Fruit fly (Drosophila melanogaster) whole organism, adult: ENCODE measurements around the gene CG43246.

Experiments
- CG11617 ChIP-seq: fragments of 200-800 bp; sonication (Bioruptor generic); optimal IDR thresholded peaks from 2 replicates; lab custom pipeline; 2017; ENCODE audit warnings: mild to moderate bottlenecking, missing biosample characterization, missing genetic modification reagents, missing genetic modification characterization
- CG12768 ChIP-seq: fragments of 200-800 bp; sonication (Bioruptor generic); optimal IDR thresholded peaks from 2 replicates; lab custom pipeline; 2017; ENCODE audit warnings: missing biosample characterization, missing genetic modification characterization, mild to moderate bottlenecking, moderate library complexity, missing genetic modification reagents
- CG1620 ChIP-seq: fragments of 200-800 bp; sonication (Bioruptor generic); optimal IDR thresholded peaks from 2 replicates; lab custom pipeline; 2016; ENCODE audit warnings: missing biosample characterization, missing genetic modification characterization
- CG33017 ChIP-seq: fragments of 200-800 bp; sonication (Bioruptor generic); optimal IDR thresholded peaks from 2 replicates; lab custom pipeline; 2018; ENCODE audit warnings: missing biosample characterization, mild to moderate bottlenecking, missing genetic modification characterization, moderate library complexity
- CG5204 ChIP-seq: fragments of 200-800 bp; sonication (Bioruptor generic); optimal IDR thresholded peaks from 2 replicates; lab custom pipeline; 2016; ENCODE audit warnings: missing biosample characterization, missing genetic modification characterization
- CG7045 ChIP-seq: fragments of 200-800 bp; sonication (Bioruptor generic); optimal IDR thresholded peaks from 2 replicates; lab custom pipeline; 2017; ENCODE audit warnings: missing biosample characterization, mild to moderate bottlenecking, missing genetic modification characterization
- Clk ChIP-seq: fragments of 200-800 bp; sonication (Bioruptor generic); optimal IDR thresholded peaks from 2 replicates; lab custom pipeline; 2017; ENCODE audit warnings: missing biosample characterization, missing genetic modification characterization
- Crg-1 ChIP-seq: fragments of 200-800 bp; sonication (Bioruptor generic); optimal IDR thresholded peaks from 2 replicates; lab custom pipeline; 2016; ENCODE audit warnings: missing biosample characterization, missing genetic modification characterization
- Hr96 ChIP-seq: fragments of 200-800 bp; sonication (Bioruptor generic); optimal IDR thresholded peaks from 2 replicates; lab custom pipeline; 2016; ENCODE audit warnings: missing biosample characterization, missing genetic modification characterization
- Mnt ChIP-seq: fragments of 200-800 bp; sonication (Bioruptor generic); optimal IDR thresholded peaks from 2 replicates; lab custom pipeline; 2016; ENCODE audit warnings: missing biosample characterization, mild to moderate bottlenecking, missing genetic modification characterization
- bab1 ChIP-seq: fragments of 200-800 bp; sonication (Bioruptor generic); optimal IDR thresholded peaks from 3 replicates; lab custom pipeline; 2019; ENCODE audit warnings: missing biosample characterization, mild to moderate bottlenecking, missing genetic modification characterization, moderate library complexity
- kay ChIP-seq: fragments of 200-800 bp; sonication (Bioruptor generic); peaks from one replicate; lab custom pipeline; 2016; ENCODE audit warnings: missing biosample characterization, missing genetic modification characterization, borderline replicate concordance
- ovo ChIP-seq: fragments of 200-800 bp; sonication (Bioruptor generic); optimal IDR thresholded peaks from 2 replicates; lab custom pipeline; 2016; ENCODE audit warnings: missing biosample characterization, missing genetic modification characterization
- toe ChIP-seq: fragments of 200-800 bp; sonication (Bioruptor generic); optimal IDR thresholded peaks from 2 replicates; lab custom pipeline; 2016; ENCODE audit warnings: missing biosample characterization, missing genetic modification characterization

DNA sequence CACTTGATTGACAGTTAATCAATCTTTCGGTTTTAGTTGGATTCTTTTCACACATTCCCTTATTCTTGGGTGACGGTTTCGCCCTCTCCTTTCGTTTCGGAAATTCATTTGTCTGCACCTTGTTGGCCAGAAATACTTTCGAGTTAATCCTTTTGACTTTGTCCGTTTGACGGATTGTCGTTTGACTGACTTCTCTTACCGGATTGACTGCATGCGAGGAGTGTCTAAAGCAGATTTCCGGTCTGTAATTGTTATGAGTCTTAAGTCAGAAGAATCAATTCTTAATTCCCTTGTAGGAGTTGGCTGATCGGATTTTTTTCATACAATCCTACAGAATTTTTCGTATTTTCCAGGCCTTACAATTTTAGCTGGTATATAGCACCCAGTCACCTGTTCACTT lies 46.3 kb downstream of the CG43246 start:
- TF ChIP-seq CG11617 (GFP tag; lab: Kevin White, UChicago) (no peak), CG1620 (GFP tag; lab: Kevin White, UChicago) (no peak), CG5204 (GFP tag; lab: Kevin White, UChicago) (no peak), Hr96 (no peak), Mnt (GFP tag; lab: Kevin White, UChicago) (no peak), toe (no peak), CG33017 (tag; lab: Kevin White, UChicago) (no peak), CG7045 (GFP tag; lab: Kevin White, UChicago) (no peak), CG12768 (GFP tag; lab: Kevin White, UChicago) (no peak), Crg-1 (GFP tag; lab: Kevin White, UChicago) (no peak), ovo (GFP tag; lab: Kevin White, UChicago) (no peak), kay (GFP tag; lab: Kevin White, UChicago) (no peak), bab1 (GFP tag; lab: Kevin White, UChicago) (no peak), Clk (no peak)
